Worm (Caenorhabditis elegans) whole organism, early embryonic: ENCODE results near the gene F57B7.2.

Experiments
- B0310.2 ChIP-seq: sonication (generic microtip); optimal IDR thresholded peaks from 2 replicates; lab custom pipeline; 2016; ENCODE audit warnings: mild to moderate bottlenecking, missing genetic modification characterization, missing compliant biosample characterization
- ama-1 ChIP-seq: fragments of 150-350 bp; optimal IDR thresholded peaks from 2 replicates; lab custom pipeline; 2014
- ceh-13 ChIP-seq: fragments of 200-800 bp; sonication (Bioruptor generic); optimal IDR thresholded peaks from 2 replicates; lab custom pipeline; 2018; ENCODE audit warnings: mild to moderate bottlenecking, missing genetic modification characterization, missing compliant biosample characterization
- ceh-36 ChIP-seq: sonication (generic microtip); optimal IDR thresholded peaks from 2 replicates; lab custom pipeline; 2016; ENCODE audit warnings: missing genetic modification characterization, inconsistent platforms, missing compliant biosample characterization
- hmbx-1 ChIP-seq: sonication (generic microtip); optimal IDR thresholded peaks from 2 replicates; lab custom pipeline; 2016; ENCODE audit warnings: mild to moderate bottlenecking, missing genetic modification characterization, missing compliant biosample characterization
- scrt-1 ChIP-seq: fragments of 200-800 bp; sonication (Bioruptor generic); IDR thresholded peaks from 2 replicates; pipeline ENCODE4 v1.3.6; 2022; ENCODE audit warnings: missing genetic modification characterization, missing compliant biosample characterization
- tbx-11 ChIP-seq: fragments of 200-800 bp; sonication (Bioruptor generic); IDR thresholded peaks from 2 replicates; pipeline ENCODE4 v1.3.6; 2022; ENCODE audit warnings: missing genetic modification characterization, missing compliant biosample characterization
- tbx-37 ChIP-seq: fragments of 200-800 bp; sonication (Bioruptor generic); conservative IDR thresholded peaks from 2 replicates; pipeline ENCODE4 v1.3.6; 2022; ENCODE audit warnings: missing genetic modification reagents, missing genetic modification characterization, missing compliant biosample characterization

ce11 chrV:11430823-11431222, 12.6 kb downstream of the F57B7.2 start:
- TF ChIP-seq hmbx-1 (no peak), tbx-11 (GFP tag; lab: Robert Waterston, UW) (no peak), tbx-37 (GFP tag; lab: Robert Waterston, UW) (no peak), ama-1 (lab: Kevin White, UChicago) (no peak), B0310.2 (tag; lab: Kevin White, UChicago) (no peak), ceh-36 (tag; lab: Kevin White, UChicago) (no peak), scrt-1 (GFP tag; lab: Robert Waterston, UW) (no peak), ceh-13 (no peak)
